Worm (Caenorhabditis elegans): ENCODE measurements around the gene F28A10.4.

DNA sequence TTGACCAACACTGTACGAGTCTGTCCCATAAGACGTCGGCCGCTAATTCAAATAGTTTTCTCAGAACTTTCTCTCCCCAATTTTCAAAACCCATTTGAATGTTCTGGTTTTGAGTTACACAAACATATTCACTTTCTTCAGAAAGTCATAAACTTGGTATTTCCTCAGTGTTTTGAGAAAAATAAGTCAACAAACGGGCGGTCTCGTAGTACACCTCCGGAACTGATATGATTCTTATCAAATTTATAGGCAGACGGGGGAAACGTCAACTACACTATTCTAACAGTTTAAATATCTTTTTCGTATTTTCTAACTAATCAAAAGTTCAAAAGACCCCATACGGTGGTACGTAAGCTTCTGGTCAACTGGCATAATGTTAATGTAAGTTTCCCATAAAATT, 40.1 kb downstream of the F28A10.4 start:
- TF ChIP-seq irx-1 (tag; optimal IDR thresholded peaks at IDR 0.05) (no peak), lin-39 (tag; optimal IDR thresholded peaks at IDR 0.05) (no peak), sox-4 (tag; optimal IDR thresholded peaks at IDR 0.05) (no peak)

Data from whole organism, L1 larva.